Fruit fly (Drosophila melanogaster): ENCODE measurements around the gene MCTS1.

DNA sequence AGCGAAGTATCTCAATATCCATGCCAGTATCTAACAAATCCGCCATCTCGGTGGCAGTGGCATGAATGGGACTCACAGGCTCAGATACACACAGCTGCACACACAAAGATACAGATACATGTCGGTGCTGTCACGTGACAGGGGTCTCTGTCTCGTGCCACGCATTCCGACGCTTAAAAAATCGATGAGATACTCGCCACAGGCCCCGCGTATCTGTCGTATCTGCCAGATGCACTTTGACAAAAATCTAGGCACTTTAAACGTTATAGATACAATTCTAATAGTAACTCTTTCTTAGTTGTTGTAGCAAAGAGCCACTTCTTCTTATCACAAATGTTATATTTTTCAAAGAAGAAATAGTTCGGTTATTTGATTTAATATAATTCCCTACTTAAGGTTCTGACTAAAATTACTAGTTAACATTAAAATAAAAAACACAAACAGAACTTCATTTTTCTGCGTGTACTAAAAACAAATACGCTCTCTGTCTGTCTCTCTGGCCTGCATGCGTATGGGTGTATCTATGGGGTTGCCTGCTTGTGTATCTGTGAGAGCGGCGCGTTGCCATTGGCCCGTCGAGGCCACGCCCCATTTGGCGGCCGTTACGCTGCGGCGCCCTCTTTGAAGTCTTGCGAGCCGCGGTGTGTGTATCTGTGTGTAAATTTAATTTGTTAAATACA is 36.8 kb upstream of the MCTS1 start, which contains the start of gene CG4766:
- TF ChIP-seq pan (optimal IDR thresholded peaks at IDR 0.05) (no peak), usp (GFP tag; optimal IDR thresholded peaks at IDR 0.05) (no peak), Dll (optimal IDR thresholded peaks at IDR 0.05) (peak; percentile 15), psq (optimal IDR thresholded peaks at IDR 0.05) (no peak), CG8478 (optimal IDR thresholded peaks at IDR 0.05) (no peak), EcR (GFP tag; optimal IDR thresholded peaks at IDR 0.05) (no peak)

All from whole organism.